Fruit fly (Drosophila melanogaster): ENCODE measurements around the gene Drsl1.

Gene Drsl1

dm6 chr3L:3348956-3349824 lies 13.6 kb upstream of the Drsl1 start:
- TF ChIP-seq CG14655 (GFP tag; optimal IDR thresholded peaks at IDR 0.05) (no peak), Pif1B (GFP tag; optimal IDR thresholded peaks at IDR 0.05) (no peak), CG17806 (tag; optimal IDR thresholded peaks at IDR 0.05) (no peak), Snoo (tag; optimal IDR thresholded peaks at IDR 0.05) (no peak), CG8301 (tag; optimal IDR thresholded peaks at IDR 0.05) (no peak), EcR (GFP tag; optimal IDR thresholded peaks at IDR 0.05) (peak; percentile 53), CG4496 (GFP tag; IDR thresholded peaks at IDR 0.05) (0 out of 3 replicates have a peak, but pooled peaks have one; percentile 26), CG8159 (tag; optimal IDR thresholded peaks at IDR 0.05) (no peak), CG32121 (GFP tag; IDR thresholded peaks at IDR 0.05) (no peak), CG13204 (GFP tag; optimal IDR thresholded peaks at IDR 0.05) (no peak), Pif1A (GFP tag; optimal IDR thresholded peaks at IDR 0.05) (no peak)

dm6 chr3L:3346294-3346693 lies 10.7 kb upstream of the Drsl1 start:
- TF ChIP-seq CG9948 (tag; optimal IDR thresholded peaks at IDR 0.05) (no peak), CG8301 (tag; optimal IDR thresholded peaks at IDR 0.05) (no peak), CG32121 (GFP tag; IDR thresholded peaks at IDR 0.05) (no peak), CG8159 (tag; optimal IDR thresholded peaks at IDR 0.05) (no peak), D1 (tag; optimal IDR thresholded peaks at IDR 0.05) (no peak), CG15710 (tag; optimal IDR thresholded peaks at IDR 0.05) (no peak), CG14655 (GFP tag; optimal IDR thresholded peaks at IDR 0.05) (no peak), EcR (GFP tag; optimal IDR thresholded peaks at IDR 0.05) (no peak), CG17806 (tag; optimal IDR thresholded peaks at IDR 0.05) (no peak), CG13204 (GFP tag; optimal IDR thresholded peaks at IDR 0.05) (no peak), rn (GFP tag; IDR thresholded peaks at IDR 0.05) (no peak), Pif1B (GFP tag; optimal IDR thresholded peaks at IDR 0.05) (no peak), Ets98B (GFP tag; IDR thresholded peaks at IDR 0.05) (no peak), gl (tag; optimal IDR thresholded peaks at IDR 0.05) (no peak)

- no peak for TF ChIP-seq fd96Ca (GFP tag; IDR thresholded peaks at IDR 0.05)
- TF ChIP-seq CG13204 (GFP tag; optimal IDR thresholded peaks at IDR 0.05) = no peak
- no peak for TF ChIP-seq CG9948 (tag; optimal IDR thresholded peaks at IDR 0.05)
- no peak for TF ChIP-seq CG4496 (GFP tag; IDR thresholded peaks at IDR 0.05)
- TF ChIP-seq CG32121 (GFP tag; IDR thresholded peaks at IDR 0.05) = no peak
- no peak for TF ChIP-seq D1 (tag; optimal IDR thresholded peaks at IDR 0.05)
- no peak for TF ChIP-seq CG10348 (GFP tag; IDR thresholded peaks at IDR 0.05)
- no peak for TF ChIP-seq CG17806 (tag; optimal IDR thresholded peaks at IDR 0.05)
- TF ChIP-seq Pif1A (GFP tag; optimal IDR thresholded peaks at IDR 0.05) = no peak
- no peak for TF ChIP-seq Ets98B (GFP tag; IDR thresholded peaks at IDR 0.05)
- TF ChIP-seq CG34367 (tag; optimal IDR thresholded peaks at IDR 0.05) = no peak
- TF ChIP-seq Pif1B (GFP tag; optimal IDR thresholded peaks at IDR 0.05) = no peak
- no peak for TF ChIP-seq rn (GFP tag; IDR thresholded peaks at IDR 0.05)
- no peak for TF ChIP-seq CG8301 (tag; optimal IDR thresholded peaks at IDR 0.05)
- TF ChIP-seq Snoo (tag; optimal IDR thresholded peaks at IDR 0.05) = no peak
Measured at dm6 chr3L:3344528-3344927, 8.9 kb upstream of the Drsl1 start.

- TF ChIP-seq CG14655 (GFP tag; optimal IDR thresholded peaks at IDR 0.05) = peak; percentile 50
- no peak for TF ChIP-seq rn (GFP tag; IDR thresholded peaks at IDR 0.05)
- peak; percentile 41 for TF ChIP-seq CG8301 (tag; optimal IDR thresholded peaks at IDR 0.05)
- TF ChIP-seq fd96Ca (GFP tag; IDR thresholded peaks at IDR 0.05) = no peak
- TF ChIP-seq CG32121 (GFP tag; IDR thresholded peaks at IDR 0.05) = no peak
- peak; percentile 44 for TF ChIP-seq CG15710 (tag; optimal IDR thresholded peaks at IDR 0.05)
- peak; percentile 82 for TF ChIP-seq Snoo (tag; optimal IDR thresholded peaks at IDR 0.05)
- TF ChIP-seq Pif1B (GFP tag; optimal IDR thresholded peaks at IDR 0.05) = peak; percentile 35
- TF ChIP-seq gl (tag; optimal IDR thresholded peaks at IDR 0.05) = no peak
- peak; percentile 40 for TF ChIP-seq CG17806 (tag; optimal IDR thresholded peaks at IDR 0.05)
- TF ChIP-seq CG9948 (tag; optimal IDR thresholded peaks at IDR 0.05) = peak; percentile 44
- TF ChIP-seq D1 (tag; optimal IDR thresholded peaks at IDR 0.05) = no peak
- TF ChIP-seq CG10348 (GFP tag; IDR thresholded peaks at IDR 0.05) = no peak
- peak; percentile 55 for TF ChIP-seq CG8159 (tag; optimal IDR thresholded peaks at IDR 0.05)
- TF ChIP-seq Pif1A (GFP tag; optimal IDR thresholded peaks at IDR 0.05) = peak; percentile 13
- TF ChIP-seq EcR (GFP tag; optimal IDR thresholded peaks at IDR 0.05) = no peak
- no peak for TF ChIP-seq Ets98B (GFP tag; IDR thresholded peaks at IDR 0.05)
- no peak for TF ChIP-seq CG12605 (GFP tag; IDR thresholded peaks at IDR 0.05)
- no peak for TF ChIP-seq CG4496 (GFP tag; IDR thresholded peaks at IDR 0.05)
Measured at dm6 chr3L:3343260-3343659, 7.7 kb upstream of the Drsl1 start.

- TF ChIP-seq CG34367 (tag; optimal IDR thresholded peaks at IDR 0.05) (peak; percentile 61), CG8159 (tag; optimal IDR thresholded peaks at IDR 0.05) (peak; percentile 67), CG15710 (tag; optimal IDR thresholded peaks at IDR 0.05) (peak; percentile 64), CG17806 (tag; optimal IDR thresholded peaks at IDR 0.05) (peak; percentile 61), CG10348 (GFP tag; IDR thresholded peaks at IDR 0.05) (no peak), CG13204 (GFP tag; optimal IDR thresholded peaks at IDR 0.05) (peak; percentile 26), gl (tag; optimal IDR thresholded peaks at IDR 0.05) (peak; percentile 6), Pif1B (GFP tag; optimal IDR thresholded peaks at IDR 0.05) (peak; percentile 51), CG8301 (tag; optimal IDR thresholded peaks at IDR 0.05) (peak; percentile 48), CG32121 (GFP tag; IDR thresholded peaks at IDR 0.05) (no peak), Snoo (tag; optimal IDR thresholded peaks at IDR 0.05) (peak; percentile 76), Ets98B (GFP tag; IDR thresholded peaks at IDR 0.05) (no peak), Pif1A (GFP tag; optimal IDR thresholded peaks at IDR 0.05) (peak; percentile 64), CG9948 (tag; optimal IDR thresholded peaks at IDR 0.05) (peak; percentile 69), fd96Ca (GFP tag; IDR thresholded peaks at IDR 0.05) (no peak), EcR (GFP tag; optimal IDR thresholded peaks at IDR 0.05) (peak; percentile 22), CG12605 (GFP tag; IDR thresholded peaks at IDR 0.05) (no peak), CG14655 (GFP tag; optimal IDR thresholded peaks at IDR 0.05) (peak; percentile 64), CG4496 (GFP tag; IDR thresholded peaks at IDR 0.05) (no peak), rn (GFP tag; IDR thresholded peaks at IDR 0.05) (no peak), D1 (tag; optimal IDR thresholded peaks at IDR 0.05) (no peak)
Measured at dm6 chr3L:3342307-3342940, 6.8 kb upstream of the Drsl1 start.
